Fruit fly (Drosophila melanogaster) whole organism, wandering third instar larva: ENCODE data around the gene CG32069.

Experiments
- CG32264 ChIP-seq: fragments of 200-800 bp; sonication (Bioruptor generic); optimal IDR thresholded peaks from 2 replicates; lab custom pipeline; 2016; ENCODE audit warnings: missing biosample characterization, missing genetic modification characterization
- CG9705 ChIP-seq: fragments of 200-800 bp; sonication (Bioruptor generic); optimal IDR thresholded peaks from 2 replicates; lab custom pipeline; 2018; ENCODE audit warnings: missing biosample characterization, mild to moderate bottlenecking, missing genetic modification characterization
- CrebA ChIP-seq: fragments of 200-800 bp; sonication (Bioruptor generic); optimal IDR thresholded peaks from 2 replicates; lab custom pipeline; 2016; ENCODE audit warnings: missing biosample characterization, mild to moderate bottlenecking, missing genetic modification characterization, borderline replicate concordance
- Dfd ChIP-seq: fragments of >200 bp; optimal IDR thresholded peaks from 2 replicates; lab custom pipeline; 2017; ENCODE audit warnings: missing biosample characterization, missing genetic modification characterization
- Dif ChIP-seq: fragments of 200-275, 200-300 bp; sonication (Bioruptor generic); optimal IDR thresholded peaks from 2 replicates; lab custom pipeline; 2018; ENCODE audit warnings: missing biosample characterization, missing genetic modification characterization; ENCODE audit not compliant: partially characterized antibody
- GATAd ChIP-seq: sonication (Bioruptor generic); optimal IDR thresholded peaks from 2 replicates; lab custom pipeline; 2016; ENCODE audit warnings: missing biosample characterization, missing genetic modification characterization
- HLH106 ChIP-seq: fragments of 200-800 bp; optimal IDR thresholded peaks from 3 replicates; lab custom pipeline; 2019; ENCODE audit warnings: missing biosample characterization, mild to moderate bottlenecking, missing genetic modification characterization, moderate library complexity
- Hnf4 ChIP-seq: fragments of 200-800 bp; sonication (Bioruptor generic); optimal IDR thresholded peaks from 2 replicates; lab custom pipeline; 2016; ENCODE audit warnings: missing biosample characterization, mild to moderate bottlenecking, missing genetic modification characterization
- Hr78 ChIP-seq: fragments of >200 bp; optimal IDR thresholded peaks from 2 replicates; lab custom pipeline; 2017; ENCODE audit warnings: missing biosample characterization, missing genetic modification characterization
- Hr83 ChIP-seq: fragments of 200-300 bp; sonication (Bioruptor generic); optimal IDR thresholded peaks from 2 replicates; lab custom pipeline; 2016; ENCODE audit warnings: missing biosample characterization, mild to moderate bottlenecking, missing genetic modification characterization, moderate library complexity; ENCODE audit not compliant: poor library complexity, severe bottlenecking
- Jra ChIP-seq: sonication (Bioruptor generic); optimal IDR thresholded peaks from 2 replicates; lab custom pipeline; 2016; ENCODE audit warnings: missing biosample characterization, missing genetic modification characterization
- Mio ChIP-seq: sonication (Bioruptor generic); optimal IDR thresholded peaks from 2 replicates; lab custom pipeline; 2016; ENCODE audit warnings: missing biosample characterization, missing genetic modification characterization
- Myc ChIP-seq: fragments of >200 bp; optimal IDR thresholded peaks from 2 replicates; lab custom pipeline; 2017
- OdsH ChIP-seq: fragments of 200-800 bp; sonication (Bioruptor generic); optimal IDR thresholded peaks from 2 replicates; lab custom pipeline; 2016; ENCODE audit warnings: missing biosample characterization, mild to moderate bottlenecking, missing genetic modification characterization
- Rel ChIP-seq, 2 experiments: fragments of 200-800 bp; sonication (Bioruptor generic) in 1 of 2; optimal IDR thresholded peaks; 2 replicates in 1 of 2; 3 replicates in 1 of 2; lab custom pipeline; 2016 to 2019; ENCODE audit warnings: mild to moderate bottlenecking in 2 of 2, missing biosample characterization in 2 of 2, missing genetic modification characterization in 2 of 2, moderate library complexity in 1 of 2
- Vsx2 ChIP-seq: fragments of 200-300, 225-300 bp; sonication (Bioruptor generic); optimal IDR thresholded peaks from 2 replicates; lab custom pipeline; 2018; ENCODE audit warnings: missing biosample characterization, missing genetic modification characterization; ENCODE audit not compliant: partially characterized antibody
- br ChIP-seq: fragments of 200-800 bp; sonication (Bioruptor generic); optimal IDR thresholded peaks from 2 replicates; lab custom pipeline; 2016; ENCODE audit warnings: missing biosample characterization, missing genetic modification characterization
- brk ChIP-seq: fragments of 200-800 bp; sonication (Bioruptor generic); optimal IDR thresholded peaks from 2 replicates; lab custom pipeline; 2016; ENCODE audit warnings: missing biosample characterization, mild to moderate bottlenecking, missing genetic modification characterization
- dl ChIP-seq, 2 experiments: fragments of 175-275, 200-275 bp in 1 of 2; fragments of 200-275 bp in 1 of 2; sonication (Bioruptor generic); optimal IDR thresholded peaks; lab custom pipeline; 2018; ENCODE audit warnings: mild to moderate bottlenecking in 2 of 2, missing biosample characterization in 2 of 2, missing genetic modification characterization in 2 of 2, moderate library complexity in 2 of 2; ENCODE audit not compliant: partially characterized antibody in 2 of 2, insufficient read depth in 1 of 2
- dmrt93B ChIP-seq: fragments of 200-800 bp; sonication (Bioruptor generic); optimal IDR thresholded peaks from 2 replicates; lab custom pipeline; 2018; ENCODE audit warnings: missing biosample characterization, mild to moderate bottlenecking, missing genetic modification characterization
- dsf ChIP-seq: sonication (Bioruptor generic); optimal IDR thresholded peaks from 2 replicates; lab custom pipeline; 2016; ENCODE audit warnings: missing biosample characterization, missing genetic modification characterization, borderline replicate concordance
- ey ChIP-seq: fragments of 200-800 bp; sonication (Bioruptor generic); optimal IDR thresholded peaks from 2 replicates; lab custom pipeline; 2016; ENCODE audit warnings: missing biosample characterization, missing genetic modification characterization
- foxo ChIP-seq, 2 experiments: fragments of 200-800 bp; sonication (Bioruptor generic); optimal IDR thresholded peaks; 2 replicates in 1 of 2; 3 replicates in 1 of 2; lab custom pipeline; 2016 to 2017; ENCODE audit warnings: missing biosample characterization in 2 of 2, missing genetic modification characterization in 2 of 2
- fru ChIP-seq: fragments of 200-800 bp; sonication (Bioruptor generic); optimal IDR thresholded peaks from 3 replicates; lab custom pipeline; 2016; ENCODE audit warnings: missing biosample characterization, mild to moderate bottlenecking, missing genetic modification characterization
- jim ChIP-seq: fragments of 175-275, 200-325 bp; sonication (Bioruptor generic); optimal IDR thresholded peaks from 2 replicates; lab custom pipeline; 2016; ENCODE audit warnings: missing biosample characterization, mild to moderate bottlenecking, missing genetic modification characterization
- lola ChIP-seq: fragments of >200 bp; optimal IDR thresholded peaks from 2 replicates; lab custom pipeline; 2017; ENCODE audit warnings: missing biosample characterization, missing genetic modification characterization
- pan ChIP-seq: fragments of >200 bp; optimal IDR thresholded peaks from 2 replicates; lab custom pipeline; 2017
- psq ChIP-seq: fragments of 200-800 bp; sonication (Bioruptor generic); optimal IDR thresholded peaks from 3 replicates; lab custom pipeline; 2017; ENCODE audit warnings: missing biosample characterization, mild to moderate bottlenecking, missing genetic modification characterization, moderate library complexity
- rgr ChIP-seq: fragments of 200-800 bp; sonication (Bioruptor generic); optimal IDR thresholded peaks from 3 replicates; lab custom pipeline; 2016; ENCODE audit warnings: missing biosample characterization, mild to moderate bottlenecking, missing genetic modification characterization
- sage ChIP-seq: fragments of 200-800 bp; sonication (Bioruptor generic); optimal IDR thresholded peaks from 2 replicates; lab custom pipeline; 2016; ENCODE audit warnings: missing biosample characterization, mild to moderate bottlenecking, missing genetic modification characterization
- sv ChIP-seq: fragments of 200-800 bp; sonication (Bioruptor generic); optimal IDR thresholded peaks from 3 replicates; lab custom pipeline; 2016; ENCODE audit warnings: missing biosample characterization, missing genetic modification characterization
- tai ChIP-seq: sonication (Bioruptor generic); optimal IDR thresholded peaks from 2 replicates; lab custom pipeline; 2016; ENCODE audit warnings: missing biosample characterization, missing genetic modification characterization
- woc ChIP-seq: sonication (Bioruptor generic); optimal IDR thresholded peaks from 2 replicates; lab custom pipeline; 2016; ENCODE audit warnings: missing biosample characterization, mild to moderate bottlenecking, missing genetic modification characterization

Gene CG32069

DNA sequence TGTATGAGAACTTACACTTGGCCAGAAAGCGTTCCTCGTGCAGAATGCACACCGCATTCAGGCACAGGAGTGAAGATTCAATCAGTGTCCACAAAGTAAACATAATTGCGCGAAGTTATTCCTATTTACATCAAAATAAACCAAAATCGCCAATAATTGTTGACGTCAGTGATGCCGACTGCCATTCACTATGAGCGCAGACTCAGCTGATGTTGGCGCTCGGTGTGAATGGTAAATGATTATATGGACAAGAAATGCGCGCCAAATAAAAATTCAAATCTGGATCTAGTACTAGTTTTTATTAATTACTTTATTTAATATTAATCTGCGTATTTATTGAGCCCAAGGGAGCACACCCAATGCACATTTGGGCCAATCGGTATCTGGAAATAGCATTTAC, at the start of gene CG32069:
Gene CG32069, minus strand, starts transcription at position 174 of the 400 bp plus-strand sequence.
- TF ChIP-seq dsf (GFP tag; lab: Kevin White, UChicago) (no peak), tai (no peak), HLH106 (no peak), rgr (GFP tag; lab: Kevin White, UChicago) (no peak), Dif (GFP tag; lab: Kevin White, UChicago) (no peak), lola (GFP tag; lab: Kevin White, UChicago) (no peak), br (GFP tag; lab: Kevin White, UChicago) (no peak), CG9705 (no peak), CG32264 (GFP tag; lab: Kevin White, UChicago) (no peak), fru (GFP tag; lab: Kevin White, UChicago) (no peak), dl (GFP tag; optimal IDR thresholded peaks at IDR 0.05; lab: Kevin White, UChicago; ENCODE audit: insufficient read depth in 1 of 2, partially characterized antibody in 2 of 2) (no peak), pan (lab: Kevin White, UChicago) (no peak), Hnf4 (GFP tag; lab: Kevin White, UChicago) (no peak), sage (GFP tag; lab: Kevin White, UChicago) (no peak), woc (GFP tag; lab: Kevin White, UChicago) (no peak), jim (GFP tag; lab: Kevin White, UChicago) (no peak)

DNA sequence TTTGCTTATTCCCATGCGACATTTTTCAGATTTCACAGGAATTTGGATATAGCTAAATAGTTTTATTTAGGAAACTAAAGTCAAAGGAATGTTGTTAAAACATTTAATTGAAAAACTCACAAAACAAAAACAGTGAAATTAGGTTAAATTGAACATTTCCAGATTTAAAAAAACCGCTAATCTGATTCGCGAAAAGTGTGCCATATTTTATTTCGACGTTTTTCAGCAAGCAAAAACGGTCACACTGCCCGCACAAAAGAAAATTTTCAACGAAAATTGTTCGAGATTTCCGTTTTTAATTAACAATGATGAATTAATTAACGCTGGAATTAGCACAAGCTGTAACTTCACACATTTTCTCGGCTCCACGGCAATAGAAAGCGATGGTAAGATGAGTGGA, 47.0 kb upstream of the CG32069 start, which contains the start of the genes CG34012 and emei:
Gene CG34012, minus strand, starts transcription at position 52 of the 400 bp plus-strand sequence.
Gene emei, plus strand, starts transcription at position 237 of the 400 bp plus-strand sequence.
- TF ChIP-seq jim (GFP tag; lab: Kevin White, UChicago) (no peak), Jra (no peak), Dfd (GFP tag; lab: Kevin White, UChicago) (no peak), HLH106 (no peak), Rel (GFP tag; optimal IDR thresholded peaks at IDR 0.05; lab: Kevin White, UChicago) (no peak), Rel (tag; optimal IDR thresholded peaks at IDR 0.05; lab: Kevin White, UChicago) (no peak), psq (GFP tag; lab: Kevin White, UChicago) (no peak), dmrt93B (no peak), pan (lab: Kevin White, UChicago) (no peak), Dif (GFP tag; lab: Kevin White, UChicago) (no peak), Hr83 (GFP tag; lab: Kevin White, UChicago) (no peak), brk (GFP tag; lab: Kevin White, UChicago) (no peak), lola (GFP tag; lab: Kevin White, UChicago) (no peak)

DNA sequence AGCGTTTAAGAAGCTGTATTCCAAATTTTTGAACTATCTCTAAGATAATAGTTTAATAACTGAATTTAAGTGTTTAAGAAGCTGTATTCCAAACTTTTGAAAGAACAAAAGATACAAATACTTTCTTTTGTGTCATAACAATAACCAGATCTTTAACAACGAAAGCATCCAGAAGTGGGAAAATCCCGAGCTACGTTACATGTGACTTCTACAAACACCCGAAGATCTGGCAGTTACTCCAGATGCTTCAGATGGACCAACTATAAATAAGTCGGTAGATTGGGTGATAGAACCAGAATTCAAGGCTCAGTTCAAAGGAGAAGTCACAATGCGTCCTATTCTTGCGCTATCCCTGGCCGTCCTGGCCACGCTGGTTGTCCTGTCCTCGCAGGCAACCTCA, 45.5 kb upstream of the CG32069 start, which contains the start of gene CG12522:
Gene CG12522, plus strand, starts transcription at position 301 of the 400 bp plus-strand sequence.
- TF ChIP-seq Dif (GFP tag; lab: Kevin White, UChicago), result no peak
- TF ChIP-seq Hr78 (GFP tag; lab: Kevin White, UChicago), result no peak
- no peak for TF ChIP-seq rgr (GFP tag; lab: Kevin White, UChicago)
- TF ChIP-seq psq (GFP tag; lab: Kevin White, UChicago), result no peak
- no peak for TF ChIP-seq GATAd
- TF ChIP-seq Jra, result no peak
- TF ChIP-seq Hnf4 (GFP tag; lab: Kevin White, UChicago), result no peak
- no peak for TF ChIP-seq woc (GFP tag; lab: Kevin White, UChicago)
- no peak for TF ChIP-seq jim (GFP tag; lab: Kevin White, UChicago)
- no peak for TF ChIP-seq dsf (GFP tag; lab: Kevin White, UChicago)
- TF ChIP-seq CrebA (GFP tag; lab: Kevin White, UChicago), result no peak
- TF ChIP-seq lola (GFP tag; lab: Kevin White, UChicago), result no peak
- no peak for TF ChIP-seq fru (GFP tag; lab: Kevin White, UChicago)
- no peak for TF ChIP-seq tai
- TF ChIP-seq OdsH, result no peak
- no peak for TF ChIP-seq CG9705
- no peak for TF ChIP-seq Myc (lab: Kevin White, UChicago)
- TF ChIP-seq br (GFP tag; lab: Kevin White, UChicago), result no peak
- no peak for TF ChIP-seq foxo (GFP tag; optimal IDR thresholded peaks at IDR 0.05; lab: Kevin White, UChicago)
- TF ChIP-seq, all 38 proteins: peak for 0

DNA sequence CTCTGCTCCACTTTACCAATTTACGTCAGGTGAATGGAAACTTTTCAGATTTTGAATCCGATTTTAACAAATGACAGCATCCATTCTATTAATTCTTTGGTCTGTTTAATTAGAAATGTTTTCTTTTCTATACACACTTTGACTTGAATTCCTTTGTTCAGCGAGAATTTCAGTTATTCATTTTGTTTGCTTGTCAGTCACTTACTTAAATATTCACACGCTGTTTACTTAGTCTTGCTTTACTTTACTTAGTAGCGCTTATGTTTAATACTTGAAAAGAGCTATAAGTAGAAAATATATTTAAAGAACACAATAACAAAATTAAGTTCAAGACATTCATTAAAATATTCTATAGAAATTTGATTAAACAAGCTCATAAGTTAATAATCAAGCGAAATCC, 45.0 kb upstream of the CG32069 start, which contains the start of gene CG32073:
Gene CG32073, minus strand, starts transcription at position 151 of the 400 bp plus-strand sequence.
- no peak for TF ChIP-seq woc (GFP tag; lab: Kevin White, UChicago)
- TF ChIP-seq OdsH, result no peak
- no peak for TF ChIP-seq brk (GFP tag; lab: Kevin White, UChicago)
- TF ChIP-seq foxo (GFP tag; optimal IDR thresholded peaks at IDR 0.05; lab: Kevin White, UChicago), result no peak
- TF ChIP-seq dl (GFP tag; optimal IDR thresholded peaks at IDR 0.05; lab: Kevin White, UChicago; ENCODE audit: insufficient read depth in 1 of 2, partially characterized antibody in 2 of 2), result no peak
- TF ChIP-seq Myc (lab: Kevin White, UChicago), result no peak
- TF ChIP-seq Vsx2, result no peak
- no peak for TF ChIP-seq Hr83 (GFP tag; lab: Kevin White, UChicago)
- TF ChIP-seq ey (GFP tag; lab: Kevin White, UChicago), result no peak
- TF ChIP-seq CrebA (GFP tag; lab: Kevin White, UChicago), result no peak
- TF ChIP-seq psq (GFP tag; lab: Kevin White, UChicago), result no peak
- TF ChIP-seq fru (GFP tag; lab: Kevin White, UChicago), result no peak
- TF ChIP-seq CG32264 (GFP tag; lab: Kevin White, UChicago), result no peak
- TF ChIP-seq Rel (GFP tag; optimal IDR thresholded peaks at IDR 0.05; lab: Kevin White, UChicago), result no peak
- TF ChIP-seq Rel (tag; optimal IDR thresholded peaks at IDR 0.05; lab: Kevin White, UChicago), result no peak
- no peak for TF ChIP-seq Hr78 (GFP tag; lab: Kevin White, UChicago)
- TF ChIP-seq sv (GFP tag; lab: Kevin White, UChicago), result no peak
- TF ChIP-seq Mio (GFP tag; lab: Kevin White, UChicago), result no peak
- no peak for TF ChIP-seq sage (GFP tag; lab: Kevin White, UChicago)
- TF ChIP-seq dmrt93B, result no peak
